Fruit fly (Drosophila melanogaster) whole organism, embryonic: ENCODE measurements around the gene sau.
A peak's percentile ranks its signal among the peaks of the same experiment; 100 is the strongest.

Experiments
- Asciz ChIP-seq: fragments of 200-800 bp; sonication (Bioruptor generic); optimal IDR thresholded peaks from 2 replicates; lab custom pipeline; 2017; ENCODE audit warnings: missing biosample characterization, mild to moderate bottlenecking, missing genetic modification characterization, missing genetic modification reagents
- BtbVII ChIP-seq: fragments of 200-800 bp; sonication (Bioruptor generic); optimal IDR thresholded peaks from 3 replicates; lab custom pipeline; 2017; ENCODE audit warnings: missing biosample characterization, mild to moderate bottlenecking, missing genetic modification characterization
- CG12155 ChIP-seq: fragments of 200-800 bp; sonication (Bioruptor generic); optimal IDR thresholded peaks from 3 replicates; lab custom pipeline; 2016; ENCODE audit warnings: missing biosample characterization, missing genetic modification characterization
- CG13894 ChIP-seq: fragments of 200-800 bp; sonication (Bioruptor generic); optimal IDR thresholded peaks from 3 replicates; lab custom pipeline; 2018; ENCODE audit warnings: missing biosample characterization, mild to moderate bottlenecking, missing genetic modification characterization, moderate library complexity
- CG14860 ChIP-seq: fragments of 200-800 bp; sonication (Bioruptor generic); IDR thresholded peaks from 3 replicates; pipeline ENCODE4 v1.3.6; 2022; ENCODE audit warnings: missing biosample characterization, missing genetic modification characterization; ENCODE audit not compliant: partially characterized antibody
- CG14965 ChIP-seq: fragments of 200-800 bp; sonication (Bioruptor generic); optimal IDR thresholded peaks from 2 replicates; lab custom pipeline; 2016; ENCODE audit warnings: missing biosample characterization, missing genetic modification characterization, borderline replicate concordance
- CG16863 ChIP-seq: fragments of 200-800 bp; sonication (Bioruptor generic); optimal IDR thresholded peaks from 3 replicates; lab custom pipeline; 2016; ENCODE audit warnings: missing biosample characterization, missing genetic modification characterization
- CG2129 ChIP-seq: fragments of 200-800 bp; sonication (Bioruptor generic); IDR thresholded peaks from 2 replicates; pipeline ENCODE4 v1.3.6; 2022; ENCODE audit warnings: missing biosample characterization, missing genetic modification characterization; ENCODE audit not compliant: partially characterized antibody
- CG3407 ChIP-seq: fragments of 200-800 bp; sonication (Bioruptor generic); optimal IDR thresholded peaks from 2 replicates; lab custom pipeline; 2018; ENCODE audit warnings: missing biosample characterization, mild to moderate bottlenecking, missing genetic modification characterization
- CG5953 ChIP-seq: fragments of 200-800 bp; sonication (Bioruptor generic); IDR thresholded peaks from 2 replicates; pipeline ENCODE4 v1.3.6; 2022; ENCODE audit warnings: missing biosample characterization, missing genetic modification characterization
- CG6854 ChIP-seq: fragments of 200-800 bp; sonication (Bioruptor generic); optimal IDR thresholded peaks from 3 replicates; lab custom pipeline; 2017; ENCODE audit warnings: missing biosample characterization, mild to moderate bottlenecking, missing genetic modification characterization
- CG7357 ChIP-seq: fragments of 200-800 bp; sonication (Bioruptor generic); IDR thresholded peaks from 3 replicates; pipeline ENCODE4 v1.3.6; 2022; ENCODE audit warnings: missing biosample characterization, missing genetic modification characterization
- CG7963 ChIP-seq: fragments of 200-800 bp; sonication (Bioruptor generic); IDR thresholded peaks from 3 replicates; pipeline ENCODE4 v1.3.6; 2022; ENCODE audit warnings: missing biosample characterization, missing genetic modification characterization; ENCODE audit not compliant: partially characterized antibody
- CG7987 ChIP-seq: fragments of 200-800 bp; sonication (Bioruptor generic); optimal IDR thresholded peaks from 2 replicates; lab custom pipeline; 2018; ENCODE audit warnings: missing biosample characterization, mild to moderate bottlenecking, missing genetic modification characterization, moderate library complexity
- CG8281 ChIP-seq: fragments of 200-800 bp; sonication (Bioruptor generic); optimal IDR thresholded peaks from 2 replicates; lab custom pipeline; 2018; ENCODE audit warnings: missing biosample characterization, mild to moderate bottlenecking, missing genetic modification characterization, moderate library complexity
- CG9609 ChIP-seq: fragments of 200-800 bp; sonication (Bioruptor generic); optimal IDR thresholded peaks from 3 replicates; lab custom pipeline; 2016; ENCODE audit warnings: missing biosample characterization, missing genetic modification characterization
- CG9876 ChIP-seq: fragments of 200-800 bp; sonication (Bioruptor generic); optimal IDR thresholded peaks from 2 replicates; lab custom pipeline; 2016; ENCODE audit warnings: missing biosample characterization, missing genetic modification characterization
- Deaf1 ChIP-seq: fragments of 200-800 bp; optimal IDR thresholded peaks from 3 replicates; lab custom pipeline; 2019; ENCODE audit warnings: missing biosample characterization, mild to moderate bottlenecking, missing genetic modification characterization, moderate library complexity
- Dfd ChIP-seq, 2 experiments: fragments of >200 bp; optimal IDR thresholded peaks; 2 replicates each; lab custom pipeline; 2017; ENCODE audit warnings: missing biosample characterization in 2 of 2, missing genetic modification characterization in 2 of 2
- Drgx ChIP-seq: fragments of 200-800 bp; sonication (Bioruptor generic); IDR thresholded peaks from 2 replicates; pipeline ENCODE4 v1.3.6; 2022; ENCODE audit warnings: missing biosample characterization, missing genetic modification characterization
- E2f1 ChIP-seq: fragments of 200-800 bp; sonication (Bioruptor generic); IDR thresholded peaks from 2 replicates; pipeline ENCODE4 v1.3.6; 2022; ENCODE audit warnings: missing biosample characterization, missing genetic modification characterization
- HHEX ChIP-seq: fragments of 200-800 bp; sonication (Bioruptor generic); optimal IDR thresholded peaks from 3 replicates; lab custom pipeline; 2017; ENCODE audit warnings: missing biosample characterization, mild to moderate bottlenecking, missing genetic modification characterization, missing genetic modification reagents
- Med ChIP-seq: fragments of 200-800 bp; sonication (Bioruptor generic); peaks from one replicate; lab custom pipeline; 2016; ENCODE audit warnings: missing biosample characterization, missing genetic modification characterization, mild to moderate bottlenecking, inconsistent platforms, moderate library complexity
- NK7.1 ChIP-seq: fragments of 200-800 bp; sonication (Bioruptor generic); optimal IDR thresholded peaks from 3 replicates; lab custom pipeline; 2016; ENCODE audit warnings: missing biosample characterization, missing genetic modification characterization
- Oli ChIP-seq: fragments of 200-800 bp; sonication (Bioruptor generic); optimal IDR thresholded peaks from 2 replicates; lab custom pipeline; 2018; ENCODE audit warnings: missing biosample characterization, mild to moderate bottlenecking, missing genetic modification characterization, moderate library complexity
- Ssrp ChIP-seq: fragments of 200-800 bp; sonication (Bioruptor generic); optimal IDR thresholded peaks from 2 replicates; lab custom pipeline; 2018; ENCODE audit warnings: missing biosample characterization, mild to moderate bottlenecking, missing genetic modification characterization, moderate library complexity
- cg ChIP-seq: fragments of 200-800 bp; sonication (Bioruptor generic); optimal IDR thresholded peaks from 3 replicates; lab custom pipeline; 2019; ENCODE audit warnings: missing biosample characterization, mild to moderate bottlenecking, missing genetic modification characterization, moderate library complexity
- chif ChIP-seq, 2 experiments: fragments of 200-800 bp; sonication (Bioruptor generic); optimal IDR thresholded peaks; 3 replicates each; lab custom pipeline; 2016; ENCODE audit warnings: missing biosample characterization in 2 of 2, missing genetic modification characterization in 2 of 2
- dpn ChIP-seq, 2 experiments: fragments of 200-800 bp; sonication (Bioruptor generic); optimal IDR thresholded peaks; 3 replicates each; lab custom pipeline; 2016; ENCODE audit warnings: missing biosample characterization in 2 of 2, missing genetic modification characterization in 2 of 2
- ems ChIP-seq: fragments of 200-800 bp; sonication (Bioruptor generic); optimal IDR thresholded peaks from 3 replicates; lab custom pipeline; 2016; ENCODE audit warnings: missing biosample characterization, missing genetic modification characterization
- fd102C ChIP-seq: fragments of 200-800 bp; sonication (Bioruptor generic); optimal IDR thresholded peaks from 2 replicates; lab custom pipeline; 2018; ENCODE audit warnings: missing biosample characterization, mild to moderate bottlenecking, missing genetic modification characterization, moderate library complexity
- fd3F ChIP-seq: fragments of 200-800 bp; sonication (Bioruptor generic); optimal IDR thresholded peaks from 2 replicates; lab custom pipeline; 2018; ENCODE audit warnings: missing biosample characterization, mild to moderate bottlenecking, missing genetic modification characterization, moderate library complexity
- fru ChIP-seq: fragments of >200 bp; optimal IDR thresholded peaks from 2 replicates; lab custom pipeline; 2017
- fu2 ChIP-seq: fragments of 200-800 bp; sonication (Bioruptor generic); optimal IDR thresholded peaks from 2 replicates; lab custom pipeline; 2016; ENCODE audit warnings: missing biosample characterization, missing genetic modification characterization
- h ChIP-seq: fragments of >200 bp; optimal IDR thresholded peaks from 2 replicates; lab custom pipeline; 2017
- jing ChIP-seq: fragments of 200-800 bp; sonication (Bioruptor generic); optimal IDR thresholded peaks from 2 replicates; lab custom pipeline; 2018; ENCODE audit warnings: missing biosample characterization, mild to moderate bottlenecking, missing genetic modification characterization
- jumu ChIP-seq: fragments of 200-800 bp; sonication (Bioruptor generic); optimal IDR thresholded peaks from 3 replicates; lab custom pipeline; 2016; ENCODE audit warnings: missing biosample characterization, missing genetic modification characterization
- lab ChIP-seq: fragments of 200-800 bp; sonication (Bioruptor generic); optimal IDR thresholded peaks from 3 replicates; lab custom pipeline; 2017; ENCODE audit warnings: missing biosample characterization, missing genetic modification characterization, mild to moderate bottlenecking, moderate library complexity, missing genetic modification reagents
- mirr ChIP-seq: fragments of 200-800 bp; sonication (Bioruptor generic); optimal IDR thresholded peaks from 3 replicates; lab custom pipeline; 2018; ENCODE audit warnings: missing biosample characterization, mild to moderate bottlenecking, missing genetic modification characterization
- nau ChIP-seq: fragments of 200-800 bp; sonication (Bioruptor generic); optimal IDR thresholded peaks from 3 replicates; lab custom pipeline; 2017; ENCODE audit warnings: missing biosample characterization, mild to moderate bottlenecking, missing genetic modification characterization, missing genetic modification reagents
- nerfin-2 ChIP-seq: fragments of 200-800 bp; sonication (Bioruptor generic); IDR thresholded peaks from 2 replicates; pipeline ENCODE4 v1.3.6; 2022; ENCODE audit warnings: missing biosample characterization, missing genetic modification characterization; ENCODE audit not compliant: partially characterized antibody
- odd ChIP-seq: fragments of 200-800 bp; sonication (Bioruptor generic); optimal IDR thresholded peaks from 2 replicates; lab custom pipeline; 2017; ENCODE audit warnings: missing biosample characterization, mild to moderate bottlenecking, missing genetic modification characterization
- p53 ChIP-seq: fragments of 200-800 bp; sonication (Bioruptor generic); optimal IDR thresholded peaks from 2 replicates; lab custom pipeline; 2016; ENCODE audit warnings: missing biosample characterization, missing genetic modification characterization
- pb ChIP-seq: fragments of 200-800 bp; sonication (Bioruptor generic); optimal IDR thresholded peaks from 3 replicates; lab custom pipeline; 2016; ENCODE audit warnings: missing biosample characterization, missing genetic modification characterization
- pho ChIP-seq: fragments of 200-800 bp; sonication (Bioruptor generic); optimal IDR thresholded peaks from 2 replicates; lab custom pipeline; 2016; ENCODE audit warnings: missing biosample characterization, missing genetic modification characterization
- pita ChIP-seq: fragments of 200-800 bp; sonication (Bioruptor generic); optimal IDR thresholded peaks from 2 replicates; lab custom pipeline; 2017; ENCODE audit warnings: missing biosample characterization, mild to moderate bottlenecking, missing genetic modification characterization
- sima ChIP-seq: fragments of 200-800 bp; sonication (Bioruptor generic); optimal IDR thresholded peaks from 2 replicates; lab custom pipeline; 2016; ENCODE audit warnings: missing biosample characterization, missing genetic modification characterization
- slp2 ChIP-seq: fragments of 200-800 bp; sonication (Bioruptor generic); optimal IDR thresholded peaks from 2 replicates; lab custom pipeline; 2016; ENCODE audit warnings: missing biosample characterization, missing genetic modification characterization
- tll ChIP-seq, 2 experiments: fragments of 200-800 bp in 1 of 2; fragments of >200 bp in 1 of 2; sonication (Bioruptor generic) in 1 of 2; optimal IDR thresholded peaks; 2 replicates each; lab custom pipeline; 2017 to 2019; ENCODE audit warnings: missing biosample characterization in 2 of 2, missing genetic modification characterization in 2 of 2, mild to moderate bottlenecking in 1 of 2, moderate library complexity in 1 of 2
- z ChIP-seq: fragments of 200-800 bp; sonication (Bioruptor generic); IDR thresholded peaks from 3 replicates; pipeline ENCODE4 v1.3.6; 2022; ENCODE audit warnings: missing biosample characterization, missing genetic modification characterization

The sau gene

DNA sequence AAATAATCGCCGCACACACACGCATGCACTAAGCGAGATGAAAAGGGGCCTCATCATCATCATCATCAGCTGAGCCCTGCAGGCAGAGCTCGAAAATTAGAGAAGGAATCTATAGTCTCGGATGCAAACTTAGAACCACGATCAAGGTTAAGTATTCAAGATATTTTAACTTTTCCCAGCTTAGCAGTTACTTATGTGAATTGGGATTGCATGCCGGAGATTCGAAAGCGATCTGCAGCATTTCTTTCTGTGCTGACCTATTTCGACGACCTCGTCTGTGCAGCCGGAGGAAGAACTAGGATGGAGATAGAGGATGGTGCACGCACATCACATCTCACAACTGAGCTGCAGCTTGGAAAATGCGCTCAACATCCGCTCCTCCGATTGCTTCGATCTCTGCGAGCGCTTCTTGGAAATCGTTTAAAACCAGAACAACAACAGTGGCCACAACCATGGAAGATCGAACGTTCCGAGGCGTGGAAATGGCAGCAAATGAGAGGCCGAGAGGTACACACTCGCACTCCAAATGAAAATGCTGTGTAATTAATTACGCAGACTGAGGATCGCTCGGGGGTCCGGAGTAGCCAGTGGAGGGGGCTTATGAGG, 43.3 kb upstream of the sau start (continued):
- TF ChIP-seq lab (GFP tag; lab: Kevin White, UChicago) (no peak), Ssrp (tag; lab: Kevin White, UChicago) (peak; percentile 61), Oli (tag; lab: Kevin White, UChicago) (peak; percentile 62), CG7987 (GFP tag; lab: Kevin White, UChicago) (no peak), z (GFP tag; lab: Robert Waterston, UW) (no peak), dpn (GFP tag; optimal IDR thresholded peaks at IDR 0.05; lab: Kevin White, UChicago) (peak; percentile 23 to 52), CG13894 (tag; lab: Kevin White, UChicago) (no peak), CG12155 (GFP tag; lab: Kevin White, UChicago) (peak; percentile 41), pho (GFP tag; lab: Kevin White, UChicago) (no peak), fd3F (GFP tag; lab: Kevin White, UChicago) (no peak), nau (GFP tag; lab: Kevin White, UChicago) (no peak), nerfin-2 (GFP tag; lab: Robert Waterston, UW) (no peak), fd102C (peak; percentile 82), jumu (GFP tag; lab: Kevin White, UChicago) (peak; percentile 75), jing (peak; percentile 36), BtbVII (GFP tag; lab: Kevin White, UChicago) (no peak), E2f1 (GFP tag; lab: Robert Waterston, UW) (peak; percentile 28; the same call in 1 of the 2 replicates), CG8281 (tag; lab: Kevin White, UChicago) (no peak), CG7357 (GFP tag; lab: Robert Waterston, UW) (peak; percentile 42; the same call in 1 of the 3 replicates), NK7.1 (peak; percentile 31), CG6854 (GFP tag; lab: Kevin White, UChicago) (no peak), Dfd (GFP tag; optimal IDR thresholded peaks at IDR 0.05; lab: Kevin White, UChicago) (no peak), pb (peak; percentile 34), CG3407 (GFP tag; lab: Kevin White, UChicago) (peak; percentile 18), mirr (GFP tag; lab: Kevin White, UChicago) (no peak), chif (GFP tag; optimal IDR thresholded peaks at IDR 0.05; lab: Kevin White, UChicago) (peak; percentile 33 to 91), fu2 (GFP tag; lab: Kevin White, UChicago) (no peak), CG7963 (GFP tag; lab: Robert Waterston, UW) (no peak), fru (no peak), Drgx (GFP tag; lab: Robert Waterston, UW) (peak; percentile 62), odd (GFP tag; lab: Kevin White, UChicago) (no peak), CG14860 (GFP tag; lab: Robert Waterston, UW) (no peak), cg (GFP tag; lab: Kevin White, UChicago) (no peak), CG14965 (GFP tag; lab: Kevin White, UChicago) (no peak), CG9876 (GFP tag; lab: Kevin White, UChicago) (peak; percentile 53), CG5953 (GFP tag; lab: Robert Waterston, UW) (no peak), Deaf1 (tag; lab: Kevin White, UChicago) (no peak), pita (GFP tag; lab: Kevin White, UChicago) (no peak), Med (GFP tag; lab: Kevin White, UChicago) (peak; percentile 85), CG9609 (GFP tag; lab: Kevin White, UChicago) (peak; percentile 54), ems (GFP tag; lab: Kevin White, UChicago) (no peak), Asciz (GFP tag; lab: Kevin White, UChicago) (no peak), HHEX (GFP tag; lab: Kevin White, UChicago) (no peak), p53 (GFP tag; lab: Kevin White, UChicago) (peak; percentile 32), h (lab: Kevin White, UChicago) (no peak), tll (GFP tag; optimal IDR thresholded peaks at IDR 0.05; lab: Kevin White, UChicago) (no peak), sima (GFP tag; lab: Kevin White, UChicago) (no peak), slp2 (GFP tag; lab: Kevin White, UChicago) (peak; percentile 15), CG2129 (GFP tag; lab: Robert Waterston, UW) (no peak), CG16863 (peak; percentile 59)
